Worm (Caenorhabditis elegans) whole organism, L1 larva: ENCODE data around the gene arr-1.

Experiments used
- C16A3.4 ChIP-seq: fragments of 150-350 bp; optimal IDR thresholded peaks from 2 replicates; lab custom pipeline; 2014; ENCODE audit warnings: missing biosample characterization, missing genetic modification characterization
- Y116A8C.19 ChIP-seq: sonication (generic microtip); optimal IDR thresholded peaks from 2 replicates; lab custom pipeline; 2016; ENCODE audit warnings: missing compliant biosample characterization, missing genetic modification characterization, borderline replicate concordance
- aha-1 ChIP-seq: fragments of 150-350 bp; optimal IDR thresholded peaks from 2 replicates; lab custom pipeline; 2014; ENCODE audit warnings: missing biosample characterization, missing genetic modification characterization
- alr-1 ChIP-seq: fragments of 200-800 bp; sonication (Bioruptor generic); optimal IDR thresholded peaks from 2 replicates; lab custom pipeline; 2018; ENCODE audit warnings: borderline replicate concordance, mild to moderate bottlenecking, missing genetic modification characterization, missing compliant biosample characterization
- aly-2 ChIP-seq: fragments of 150-350 bp; optimal IDR thresholded peaks from 2 replicates; lab custom pipeline; 2014; ENCODE audit warnings: missing biosample characterization, missing genetic modification characterization
- ama-1 ChIP-seq: fragments of 150-350 bp; optimal IDR thresholded peaks from 2 replicates; lab custom pipeline; 2014
- blmp-1 ChIP-seq: fragments of 150-350 bp; optimal IDR thresholded peaks from 2 replicates; lab custom pipeline; 2014; ENCODE audit warnings: missing biosample characterization, missing genetic modification characterization
- ceh-82 ChIP-seq, 3 experiments: fragments of 150-350 bp in 1 of 3; sonication (generic microtip) in 2 of 3; optimal IDR thresholded peaks; 2 replicates each; lab custom pipeline; 2014 to 2017; ENCODE audit warnings: missing biosample characterization in 3 of 3, missing genetic modification characterization in 3 of 3
- ceh-88 ChIP-seq: fragments of 200-800 bp; sonication (Bioruptor generic); IDR thresholded peaks from 2 replicates; pipeline ENCODE4 v1.3.6; 2022; ENCODE audit warnings: missing genetic modification characterization, missing compliant biosample characterization
- ceh-90 ChIP-seq: sonication (generic microtip); optimal IDR thresholded peaks from 2 replicates; lab custom pipeline; 2016; ENCODE audit warnings: missing genetic modification characterization, missing compliant biosample characterization
- efl-3 ChIP-seq: fragments of 200-800 bp; sonication (Bioruptor generic); optimal IDR thresholded peaks from 2 replicates; lab custom pipeline; 2018; ENCODE audit warnings: mild to moderate bottlenecking, missing genetic modification characterization, missing compliant biosample characterization
- egl-13 ChIP-seq: sonication (generic microtip); optimal IDR thresholded peaks from 2 replicates; lab custom pipeline; 2016; ENCODE audit warnings: missing genotype, missing genetic modification reagents, missing genetic modification characterization, missing compliant biosample characterization
- egl-27 ChIP-seq, 2 experiments: fragments of 150-350 bp in 1 of 2; sonication (generic microtip); optimal IDR thresholded peaks; 3 replicates each; lab custom pipeline; 2017 to 2018; ENCODE audit warnings: missing biosample characterization in 2 of 2, missing genetic modification characterization in 2 of 2, missing genetic modification reagents in 2 of 2
- elt-2 ChIP-seq: sonication (generic microtip); optimal IDR thresholded peaks from 2 replicates; lab custom pipeline; 2016; ENCODE audit warnings: missing genetic modification characterization, mild to moderate bottlenecking, inconsistent platforms, missing compliant biosample characterization, missing genetic modification reagents
- elt-3 ChIP-seq, 6 experiments: fragments of 150-350 bp in 1 of 6; sonication (generic microtip); optimal IDR thresholded peaks; 2 replicates each; lab custom pipeline; 2017 to 2018; ENCODE audit warnings: missing biosample characterization in 6 of 6, missing genetic modification characterization in 6 of 6, inconsistent platforms in 1 of 6
- fkh-4 ChIP-seq: sonication (generic microtip); optimal IDR thresholded peaks from 2 replicates; lab custom pipeline; 2016; ENCODE audit warnings: missing compliant biosample characterization, missing genetic modification characterization, borderline replicate concordance
- fkh-8 ChIP-seq: sonication (generic microtip); optimal IDR thresholded peaks from 2 replicates; lab custom pipeline; 2016; ENCODE audit warnings: mild to moderate bottlenecking, missing genetic modification characterization, missing compliant biosample characterization
- fos-1 ChIP-seq: fragments of 150-350 bp; optimal IDR thresholded peaks from 2 replicates; lab custom pipeline; 2014; ENCODE audit warnings: missing biosample characterization, missing genetic modification characterization
- hlh-17 ChIP-seq: fragments of 200-800 bp; sonication (Bioruptor generic); optimal IDR thresholded peaks from 2 replicates; lab custom pipeline; 2018; ENCODE audit warnings: missing genetic modification characterization, mild to moderate bottlenecking, missing compliant biosample characterization, moderate library complexity, borderline replicate concordance
- hpl-2 ChIP-seq: fragments of 150-350 bp; optimal IDR thresholded peaks from 2 replicates; lab custom pipeline; 2014; ENCODE audit warnings: missing biosample characterization, missing genetic modification reagents, missing genetic modification characterization
- isw-1 ChIP-seq: fragments of 200-800 bp; sonication (Bioruptor generic); IDR thresholded peaks from 2 replicates; pipeline ENCODE4 v1.3.6; 2022; ENCODE audit warnings: missing genetic modification characterization, missing compliant biosample characterization
- jun-1 ChIP-seq: fragments of 150-350 bp; optimal IDR thresholded peaks from 2 replicates; lab custom pipeline; 2014; ENCODE audit warnings: missing biosample characterization, missing genetic modification reagents, missing genetic modification characterization
- lin-13 ChIP-seq: fragments of 150-350 bp; optimal IDR thresholded peaks from 2 replicates; lab custom pipeline; 2014; ENCODE audit warnings: missing biosample characterization, missing genetic modification reagents, missing genetic modification characterization
- lin-14 ChIP-seq: fragments of 200-800 bp; sonication (Bioruptor generic); optimal IDR thresholded peaks from 2 replicates; lab custom pipeline; 2018; ENCODE audit warnings: mild to moderate bottlenecking, missing genetic modification characterization, moderate library complexity, missing compliant biosample characterization
- lin-35 ChIP-seq, 2 experiments: fragments of 150-350 bp; optimal IDR thresholded peaks; 2 replicates each; lab custom pipeline; 2014; ENCODE audit warnings: missing biosample characterization in 2 of 2, missing genetic modification characterization in 2 of 2, missing genetic modification reagents in 2 of 2
- lin-39 ChIP-seq: fragments of 150-350 bp; optimal IDR thresholded peaks from 2 replicates; lab custom pipeline; 2014; ENCODE audit warnings: missing biosample characterization, missing genetic modification reagents, missing genetic modification characterization
- lsy-2 ChIP-seq, 2 experiments: fragments of 150-350 bp; optimal IDR thresholded peaks; 2 replicates each; lab custom pipeline; 2014; ENCODE audit warnings: missing biosample characterization in 2 of 2, missing genetic modification characterization in 2 of 2
- mab-9 ChIP-seq: fragments of 200-800 bp; sonication (Bioruptor generic); IDR thresholded peaks from 2 replicates; pipeline ENCODE4 v1.3.6; 2022; ENCODE audit warnings: missing genetic modification reagents, missing genetic modification characterization, missing compliant biosample characterization
- mdl-1 ChIP-seq, 2 experiments: fragments of 150-350 bp; optimal IDR thresholded peaks; 2 replicates each; lab custom pipeline; 2014 to 2017; ENCODE audit warnings: missing biosample characterization in 2 of 2, missing genetic modification characterization in 2 of 2, inconsistent platforms in 1 of 2
- mef-2 ChIP-seq: fragments of 150-350 bp; optimal IDR thresholded peaks from 2 replicates; lab custom pipeline; 2014; ENCODE audit warnings: missing biosample characterization, missing genetic modification characterization
- mep-1 ChIP-seq: fragments of 150-350 bp; optimal IDR thresholded peaks from 2 replicates; lab custom pipeline; 2014; ENCODE audit warnings: missing biosample characterization, missing genetic modification characterization
- nhr-12 ChIP-seq: sonication (generic microtip); optimal IDR thresholded peaks from 2 replicates; lab custom pipeline; 2017; ENCODE audit warnings: missing biosample characterization, missing genetic modification characterization
- nhr-19 ChIP-seq: fragments of 200-800 bp; sonication (Bioruptor generic); conservative IDR thresholded peaks from 2 replicates; pipeline ENCODE4 v1.3.6; 2022; ENCODE audit warnings: missing genetic modification characterization, missing compliant biosample characterization
- nhr-20 ChIP-seq: sonication (generic microtip); optimal IDR thresholded peaks from 2 replicates; lab custom pipeline; 2016; ENCODE audit warnings: mild to moderate bottlenecking, missing genetic modification characterization, missing compliant biosample characterization
- nhr-237 ChIP-seq: fragments of 150-350 bp; optimal IDR thresholded peaks from 2 replicates; lab custom pipeline; 2014; ENCODE audit warnings: missing biosample characterization, missing genetic modification characterization
- nhr-47 ChIP-seq: sonication (generic microtip); optimal IDR thresholded peaks from 2 replicates; lab custom pipeline; 2016; ENCODE audit warnings: mild to moderate bottlenecking, missing genetic modification characterization, moderate library complexity, missing compliant biosample characterization
- nhr-71 ChIP-seq: sonication (generic microtip); optimal IDR thresholded peaks from 2 replicates; lab custom pipeline; 2016; ENCODE audit warnings: mild to moderate bottlenecking, missing genetic modification characterization, moderate library complexity, missing compliant biosample characterization
- nhr-84 ChIP-seq: sonication (generic microtip); optimal IDR thresholded peaks from 2 replicates; lab custom pipeline; 2017; ENCODE audit warnings: missing biosample characterization, missing genetic modification characterization
- nhr-85 ChIP-seq: sonication (generic microtip); peaks from one replicate; lab custom pipeline; 2016; ENCODE audit warnings: missing genetic modification characterization, inconsistent platforms, missing compliant biosample characterization
- pag-3 ChIP-seq: sonication (generic microtip); optimal IDR thresholded peaks from 2 replicates; lab custom pipeline; 2017; ENCODE audit warnings: missing genetic modification characterization, mild to moderate bottlenecking, missing compliant biosample characterization, antibody characterized with exemption, borderline replicate concordance; ENCODE audit not compliant: insufficient read depth
- pqm-1 ChIP-seq: sonication (generic microtip); optimal IDR thresholded peaks from 3 replicates; lab custom pipeline; 2017; ENCODE audit warnings: missing biosample characterization, missing genetic modification characterization
- skn-1 ChIP-seq: fragments of 150-350 bp; optimal IDR thresholded peaks from 2 replicates; lab custom pipeline; 2014; ENCODE audit warnings: missing biosample characterization, missing genetic modification characterization
- snpc-4 ChIP-seq: fragments of 150-350 bp; optimal IDR thresholded peaks from 2 replicates; lab custom pipeline; 2014; ENCODE audit warnings: missing biosample characterization, missing genetic modification characterization
- snu-23 ChIP-seq: sonication (generic microtip); optimal IDR thresholded peaks from 2 replicates; lab custom pipeline; 2016; ENCODE audit warnings: missing genetic modification characterization, missing compliant biosample characterization
- sptf-1 ChIP-seq: fragments of 150-350 bp; optimal IDR thresholded peaks from 2 replicates; lab custom pipeline; 2014; ENCODE audit warnings: missing biosample characterization, missing genetic modification characterization
- sup-37 ChIP-seq: fragments of 200-800 bp; sonication (Bioruptor generic); optimal IDR thresholded peaks from 2 replicates; lab custom pipeline; 2018; ENCODE audit warnings: mild to moderate bottlenecking, missing genetic modification characterization, missing compliant biosample characterization
- swsn-7 ChIP-seq: sonication (generic microtip); optimal IDR thresholded peaks from 2 replicates; lab custom pipeline; 2016; ENCODE audit warnings: missing genetic modification characterization, missing compliant biosample characterization
- tlp-1 ChIP-seq: fragments of 150-350 bp; optimal IDR thresholded peaks from 2 replicates; lab custom pipeline; 2014; ENCODE audit warnings: missing biosample characterization, missing genetic modification characterization
- unc-62 ChIP-seq: fragments of 150-350 bp; optimal IDR thresholded peaks from 2 replicates; lab custom pipeline; 2014; ENCODE audit warnings: missing biosample characterization, missing genetic modification reagents, missing genetic modification characterization
- vab-15 ChIP-seq: sonication (generic microtip); optimal IDR thresholded peaks from 2 replicates; lab custom pipeline; 2017; ENCODE audit warnings: missing genotype, mild to moderate bottlenecking, missing genetic modification characterization, missing compliant biosample characterization
- ztf-11 ChIP-seq, 2 experiments: sonication (generic microtip); optimal IDR thresholded peaks; 2 replicates each; lab custom pipeline; 2016 to 2017; ENCODE audit warnings: missing genetic modification characterization in 2 of 2, missing biosample characterization in 1 of 2, missing compliant biosample characterization in 1 of 2

arr-1 gene

ce11 chrX:912990-913389 lies 37.6 kb upstream of the arr-1 start, which contains the start of gene F35H12.6:
Gene F35H12.6, plus strand, starts transcription at chrX:913290.
- TF ChIP-seq elt-2 (tag; lab: Kevin White, UChicago) (no peak), blmp-1 (tag; lab: Kevin White, UChicago) (no peak), elt-3 (tag; optimal IDR thresholded peaks at IDR 0.05; lab: Kevin White, UChicago) (no peak), C16A3.4 (tag; lab: Kevin White, UChicago) (no peak), nhr-19 (no peak), nhr-84 (tag; lab: Kevin White, UChicago) (no peak), hlh-17 (GFP tag; lab: Kevin White, UChicago) (no peak), lin-13 (GFP tag; lab: Kevin White, UChicago) (no peak), Y116A8C.19 (no peak), alr-1 (tag; lab: Kevin White, UChicago) (no peak), lin-39 (tag; lab: Kevin White, UChicago) (no peak), egl-13 (tag; lab: Kevin White, UChicago) (no peak), efl-3 (no peak)

- no peak for TF ChIP-seq fos-1 (tag; lab: Kevin White, UChicago)
- peak; percentile 1 for TF ChIP-seq nhr-20 (tag; lab: Kevin White, UChicago)
- TF ChIP-seq alr-1 (tag; lab: Kevin White, UChicago) = no peak
- TF ChIP-seq aha-1 (tag; lab: Kevin White, UChicago) = no peak
- TF ChIP-seq vab-15 (tag; lab: Kevin White, UChicago) = no peak
- TF ChIP-seq ceh-88 (GFP tag; lab: Robert Waterston, UW) = no peak
- TF ChIP-seq hpl-2 (GFP tag; lab: Kevin White, UChicago) = no peak
- no peak for TF ChIP-seq fkh-4 (tag; lab: Kevin White, UChicago)
- peak; percentile 9 for TF ChIP-seq blmp-1 (tag; lab: Kevin White, UChicago)
- TF ChIP-seq pag-3 (tag; lab: Kevin White, UChicago) = no peak
- no peak for TF ChIP-seq nhr-237 (tag; lab: Kevin White, UChicago)
- TF ChIP-seq mdl-1 (tag; optimal IDR thresholded peaks at IDR 0.05; lab: Kevin White, UChicago) = no peak
- TF ChIP-seq jun-1 (tag; lab: Kevin White, UChicago) = no peak
- no peak for TF ChIP-seq fkh-8 (tag; lab: Kevin White, UChicago)
- TF ChIP-seq mef-2 (tag; lab: Kevin White, UChicago) = no peak
- TF ChIP-seq pqm-1 (tag; lab: Kevin White, UChicago) = no peak
- TF ChIP-seq ceh-90 (tag; lab: Kevin White, UChicago) = no peak
- TF ChIP-seq mep-1 (tag; lab: Kevin White, UChicago) = peak; percentile 18
- TF ChIP-seq nhr-71 (tag; lab: Kevin White, UChicago) = peak; percentile 7
- TF ChIP-seq lin-35 (GFP tag; optimal IDR thresholded peaks at IDR 0.05; lab: Kevin White, UChicago) = peak in 1 of 2 experiments; percentile 7
- TF ChIP-seq ztf-11 (tag; optimal IDR thresholded peaks at IDR 0.05; lab: Kevin White, UChicago) = no peak
- peak in 1 of 2 experiments; percentile 26 for TF ChIP-seq lsy-2 (tag; optimal IDR thresholded peaks at IDR 0.05; lab: Kevin White, UChicago)
- TF ChIP-seq ama-1 = no peak
- TF ChIP-seq lin-14 = peak; percentile 62
- no peak for TF ChIP-seq mab-9
- no peak for TF ChIP-seq sptf-1
- TF ChIP-seq nhr-47 (tag; lab: Kevin White, UChicago) = peak; percentile 10
- peak; percentile 29 for TF ChIP-seq snu-23 (GFP tag; lab: Kevin White, UChicago)
- TF ChIP-seq C16A3.4 (tag; lab: Kevin White, UChicago) = no peak
- peak in 1 of 3 experiments; percentile 50 for TF ChIP-seq ceh-82 (tag; optimal IDR thresholded peaks at IDR 0.05; lab: Kevin White, UChicago)
- TF ChIP-seq skn-1 = peak; percentile 45
- no peak for TF ChIP-seq lin-13 (GFP tag; lab: Kevin White, UChicago)
- no peak for TF ChIP-seq unc-62 (GFP tag; lab: Kevin White, UChicago)
- no peak for TF ChIP-seq aly-2 (tag; lab: Kevin White, UChicago)
- TF ChIP-seq nhr-12 (tag; lab: Kevin White, UChicago) = no peak
- TF ChIP-seq sup-37 = no peak
- TF ChIP-seq elt-2 (tag; lab: Kevin White, UChicago) = no peak
- TF ChIP-seq nhr-85 (tag; lab: Kevin White, UChicago) = no peak
- no peak for TF ChIP-seq egl-27 (tag; optimal IDR thresholded peaks at IDR 0.05; lab: Kevin White, UChicago)
- no peak for TF ChIP-seq lin-39 (tag; lab: Kevin White, UChicago)
- TF ChIP-seq isw-1 (GFP tag; lab: Robert Waterston, UW) = no peak
- TF ChIP-seq snpc-4 (tag; lab: Kevin White, UChicago) = no peak
- TF ChIP-seq swsn-7 = no peak
- no peak for TF ChIP-seq tlp-1 (tag; lab: Kevin White, UChicago)
Measured at ce11 chrX:915510-915909, 35.1 kb upstream of the arr-1 start, which contains the start of gene sel-12. Gene sel-12, plus strand, starts transcription at chrX:915867.
